Worm (Caenorhabditis elegans): Measurements from ENCODE around the gene alh-13.
A peak's percentile ranks its signal among the peaks of the same experiment; 100 is the strongest.

The alh-13 gene

DNA sequence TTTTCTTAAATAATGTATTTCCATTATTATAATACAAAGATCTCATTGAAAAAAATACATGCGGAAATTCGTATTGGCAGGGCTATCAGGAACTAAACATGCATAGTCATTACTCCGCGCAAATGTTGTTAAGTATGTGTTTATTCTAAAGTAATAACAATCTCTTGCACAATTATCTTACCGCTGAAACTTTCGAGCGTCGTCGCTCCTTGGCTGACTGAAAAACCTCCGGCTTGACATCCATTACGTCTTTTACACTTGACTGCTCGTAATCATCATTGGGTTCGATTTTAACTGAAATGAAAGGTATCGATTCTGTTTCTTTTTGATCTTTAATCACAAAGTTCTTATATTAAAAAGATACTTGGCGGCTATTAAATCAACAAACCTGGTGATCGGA is 17.6 kb downstream of the alh-13 start:
- TF ChIP-seq duxl-1 (tag; optimal IDR thresholded peaks at IDR 0.05; ENCODE audit: poor library complexity): no peak
- peak; percentile 66 for TF ChIP-seq aha-1 (tag)
- peak in 1 of 2 experiments; percentile 92 for TF ChIP-seq unc-62 (GFP tag; optimal IDR thresholded peaks at IDR 0.05 in 1 of 2)
- TF ChIP-seq unc-62 (tag; optimal IDR thresholded peaks at IDR 0.05): no peak

DNA sequence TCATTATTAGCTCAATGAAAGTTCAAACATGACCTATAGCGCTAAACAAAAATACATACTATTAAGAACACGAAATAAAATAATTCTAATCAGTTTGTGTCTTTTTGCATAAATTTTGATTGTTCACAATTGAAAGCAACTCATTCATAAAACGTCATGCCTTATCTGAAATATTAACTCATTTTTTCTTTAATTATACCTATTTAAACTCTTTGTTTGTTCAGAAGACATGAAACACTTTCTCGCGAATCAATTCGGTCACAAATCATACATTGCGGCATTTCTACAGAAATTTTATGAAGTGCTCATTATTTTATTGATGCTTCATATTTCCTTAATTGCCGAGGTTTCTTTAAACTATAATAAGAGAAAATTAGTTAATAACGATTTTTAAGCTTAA is 24.7 kb downstream of the alh-13 start:
- TF ChIP-seq nhr-77 (tag; optimal IDR thresholded peaks at IDR 0.05): peak; percentile 75
- TF ChIP-seq daf-16 (GFP tag; optimal IDR thresholded peaks at IDR 0.05): no peak
- peak; percentile 75 for TF ChIP-seq daf-16 (tag; optimal IDR thresholded peaks at IDR 0.05)
- no peak for TF ChIP-seq set-16 (GFP tag; IDR thresholded peaks at IDR 0.05)
- TF ChIP-seq cey-2 (tag; optimal IDR thresholded peaks at IDR 0.05; ENCODE audit: borderline replicate concordance, insufficient read depth): no peak
- TF ChIP-seq php-3 (GFP tag; IDR thresholded peaks at IDR 0.05): peak; percentile 87
- no peak for TF ChIP-seq attf-4 (tag; optimal IDR thresholded peaks at IDR 0.05)
- TF ChIP-seq pqm-1 (tag; optimal IDR thresholded peaks at IDR 0.05): peak; percentile 83
- TF ChIP-seq rbr-2 (tag; optimal IDR thresholded peaks at IDR 0.05): no peak
- TF ChIP-seq nhr-28 (tag; optimal IDR thresholded peaks at IDR 0.05): peak; percentile 73
- peak; percentile 6 for TF ChIP-seq aha-1 (tag)
- no peak for TF ChIP-seq lin-13 (GFP tag; optimal IDR thresholded peaks at IDR 0.05)
- peak; percentile 49 for TF ChIP-seq dve-1 (tag; optimal IDR thresholded peaks at IDR 0.05; ENCODE audit: insufficient read depth)
- peak; percentile 50; the same call in 1 of the 2 replicates for TF ChIP-seq dmd-6 (GFP tag; IDR thresholded peaks at IDR 0.05)
- peak; percentile 31 for TF ChIP-seq hlh-11 (tag; optimal IDR thresholded peaks at IDR 0.05)

- TF ChIP-seq lin-29 (GFP tag; IDR thresholded peaks at IDR 0.05) (no peak), hlh-30 (tag; optimal IDR thresholded peaks at IDR 0.05; ENCODE audit: insufficient read depth) (peak; percentile 19), mes-2 (tag; optimal IDR thresholded peaks at IDR 0.05; ENCODE audit: poor library complexity, severe bottlenecking) (no peak), F10B5.3 (tag; optimal IDR thresholded peaks at IDR 0.05) (no peak), mxl-3 (GFP tag; optimal IDR thresholded peaks at IDR 0.05) (no peak), saeg-2 (GFP tag; IDR thresholded peaks at IDR 0.05) (no peak), ceh-20 (GFP tag; IDR thresholded peaks at IDR 0.05) (no peak), aha-1 (tag) (peak; percentile 71), zfp-3 (GFP tag; conservative IDR thresholded peaks at IDR 0.05) (no peak), ZK546.5 (tag; optimal IDR thresholded peaks at IDR 0.05) (no peak), daf-12 (tag; optimal IDR thresholded peaks at IDR 0.05) (no peak), snpc-4 (tag; optimal IDR thresholded peaks at IDR 0.05) (no peak), dmd-6 (GFP tag; IDR thresholded peaks at IDR 0.05) (peak; percentile 27), F44E2.7 (GFP tag; IDR thresholded peaks at IDR 0.05) (no peak), ztf-11 (tag; optimal IDR thresholded peaks at IDR 0.05) (no peak), ztf-7 (tag; optimal IDR thresholded peaks at IDR 0.05) (no peak), Y5F2A.4 (GFP tag; optimal IDR thresholded peaks at IDR 0.05) (no peak), unc-62 (GFP tag; optimal IDR thresholded peaks at IDR 0.05 in 1 of 2) (peak in 1 of 2 experiments; percentile 91), unc-62 (tag; optimal IDR thresholded peaks at IDR 0.05) (no peak), Y48G9A.11 (GFP tag; IDR thresholded peaks at IDR 0.05) (no peak), tag-97 (GFP tag; IDR thresholded peaks at IDR 0.05) (no peak), zag-1 (tag; optimal IDR thresholded peaks at IDR 0.05) (no peak), ceh-44 (GFP tag; IDR thresholded peaks at IDR 0.05) (no peak), cey-2 (tag; optimal IDR thresholded peaks at IDR 0.05; ENCODE audit: borderline replicate concordance, insufficient read depth) (no peak), nhr-42 (GFP tag; IDR thresholded peaks at IDR 0.05) (no peak), Y75B8A.6 (GFP tag; IDR thresholded peaks at IDR 0.05) (no peak), unc-130 (GFP tag; optimal IDR thresholded peaks at IDR 0.05) (no peak), lsy-2 (tag; optimal IDR thresholded peaks at IDR 0.05) (no peak), spr-3 (GFP tag; optimal IDR thresholded peaks at IDR 0.05) (no peak), madf-9 (GFP tag; conservative IDR thresholded peaks at IDR 0.05) (no peak), lin-13 (GFP tag; optimal IDR thresholded peaks at IDR 0.05) (no peak), pha-4 (GFP tag; IDR thresholded peaks at IDR 0.05) (no peak), pha-4 (tag; optimal IDR thresholded peaks at IDR 0.05) (no peak), dve-1 (tag; optimal IDR thresholded peaks at IDR 0.05; ENCODE audit: insufficient read depth) (no peak)
These were observed 26.1 kb downstream of the alh-13 start, which contains the start of gene nhr-27 for ce11 chrX:12808085-12808922. TSS of gene nhr-27 (minus strand) at chrX:12808318.
